Worm (Caenorhabditis elegans) whole organism, midembryonic: Measurements from ENCODE around the gene cdc-48.1.

Experiments used
- T22C8.4 ChIP-seq: fragments of 200-800 bp; sonication (Bioruptor generic); IDR thresholded peaks from 2 replicates; pipeline ENCODE4 v1.3.6; 2022; ENCODE audit warnings: missing genetic modification characterization, missing compliant biosample characterization
- flt-1 ChIP-seq: fragments of 200-800 bp; sonication (Bioruptor generic); IDR thresholded peaks from 2 replicates; pipeline ENCODE4 v1.3.6; 2022; ENCODE audit warnings: missing genetic modification characterization, missing compliant biosample characterization
- med-1 ChIP-seq: sonication (generic microtip); optimal IDR thresholded peaks from 2 replicates; lab custom pipeline; 2017; ENCODE audit warnings: missing genetic modification characterization, mild to moderate bottlenecking, missing compliant biosample characterization, antibody characterized with exemption, missing genetic modification reagents; ENCODE audit not compliant: insufficient read depth
- tab-1 ChIP-seq: fragments of 200-800 bp; sonication (Bioruptor generic); IDR thresholded peaks from 2 replicates; pipeline ENCODE4 v1.3.6; 2022; ENCODE audit warnings: missing genetic modification characterization, missing compliant biosample characterization

ce11 chrII:10537571-10537970 lies 25.6 kb downstream of the cdc-48.1 start, which contains the start of gene R166.2:
- TF ChIP-seq tab-1 (GFP tag; lab: Robert Waterston, UW) = no peak
- TF ChIP-seq flt-1 (GFP tag; lab: Robert Waterston, UW) = no peak
- TF ChIP-seq T22C8.4 (GFP tag; lab: Robert Waterston, UW) = no peak
- no peak for TF ChIP-seq med-1 (GFP tag; lab: Kevin White, UChicago)
